Fruit fly (Drosophila melanogaster) Kc167 (cell line): ENCODE data around the gene CG6013.

Experiments
- Myc ChIP-seq: fragments of >200 bp; optimal IDR thresholded peaks from 2 replicates; lab custom pipeline; 2017; ENCODE audit warnings: missing external identifiers
- Sin3A ChIP-seq: fragments of >200 bp; optimal IDR thresholded peaks from 2 replicates; lab custom pipeline; 2018; ENCODE audit warnings: missing external identifiers
- h ChIP-seq: fragments of >200 bp; optimal IDR thresholded peaks from 3 replicates; lab custom pipeline; 2018; ENCODE audit warnings: missing external identifiers
- insv ChIP-seq: fragments of >200 bp; optimal IDR thresholded peaks from 3 replicates; lab custom pipeline; 2018; ENCODE audit warnings: missing external identifiers
- psq ChIP-seq: fragments of >200 bp; optimal IDR thresholded peaks from 2 replicates; lab custom pipeline; 2017; ENCODE audit warnings: missing external identifiers
- ttk ChIP-seq: sonication (Bioruptor generic); optimal IDR thresholded peaks from 2 replicates; lab custom pipeline; 2017; ENCODE audit warnings: missing external identifiers

Gene CG6013

DNA sequence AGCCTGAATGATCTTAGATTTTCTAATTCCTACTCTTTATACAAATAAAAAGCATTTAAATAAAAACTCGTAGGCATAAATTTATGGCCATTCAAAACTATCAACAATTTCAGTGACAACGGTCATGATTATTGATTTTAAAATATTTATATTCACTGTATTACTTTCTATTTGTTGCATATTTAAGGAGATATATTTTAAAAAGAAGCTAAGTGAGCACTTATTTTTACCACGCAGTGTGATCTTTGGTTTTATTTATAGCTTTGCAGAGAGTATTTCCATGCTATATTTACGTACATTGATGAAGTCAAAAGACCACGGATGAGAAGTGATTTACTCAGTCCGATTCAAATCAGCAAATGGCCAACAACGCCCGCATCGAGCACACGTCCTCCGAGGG is 6.5 kb upstream of the CG6013 start, which contains the start of gene CG14285:
TSS of gene CG14285 (plus strand) at position 339 of the 400 bp plus-strand sequence.
- TF ChIP-seq h (lab: Kevin White, UChicago) (no peak), Myc (no peak), ttk (lab: Kevin White, UChicago) (no peak), Sin3A (no peak), insv (lab: Kevin White, UChicago) (no peak), psq (lab: Kevin White, UChicago) (no peak)

DNA sequence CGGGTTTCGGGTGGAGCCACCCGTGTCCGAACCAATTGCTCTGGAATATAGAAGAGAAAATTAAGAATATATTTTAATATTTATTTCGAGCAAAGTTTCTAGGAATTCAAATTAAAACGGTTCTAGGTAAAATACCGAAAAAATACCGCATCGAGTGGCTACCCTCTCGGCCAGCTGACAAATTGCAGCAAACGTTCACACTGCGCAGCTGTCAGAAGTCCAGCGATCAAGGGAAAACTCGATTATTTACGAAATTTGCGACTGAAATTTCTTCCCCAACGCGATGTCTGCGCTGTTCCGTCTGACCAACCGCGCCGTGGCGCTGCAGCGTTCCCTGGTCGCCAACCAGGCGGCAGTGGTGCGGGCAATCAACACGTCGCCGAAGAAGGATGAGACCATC is 4.1 kb upstream of the CG6013 start, which contains the start of gene NP15.6:
TSS of gene NP15.6 (plus strand) at position 204 of the 400 bp plus-strand sequence.
- no peak for TF ChIP-seq insv (lab: Kevin White, UChicago)
- TF ChIP-seq Sin3A = no peak
- no peak for TF ChIP-seq h (lab: Kevin White, UChicago)
- no peak for TF ChIP-seq ttk (lab: Kevin White, UChicago)
- no peak for TF ChIP-seq Myc
- TF ChIP-seq psq (lab: Kevin White, UChicago) = no peak

DNA sequence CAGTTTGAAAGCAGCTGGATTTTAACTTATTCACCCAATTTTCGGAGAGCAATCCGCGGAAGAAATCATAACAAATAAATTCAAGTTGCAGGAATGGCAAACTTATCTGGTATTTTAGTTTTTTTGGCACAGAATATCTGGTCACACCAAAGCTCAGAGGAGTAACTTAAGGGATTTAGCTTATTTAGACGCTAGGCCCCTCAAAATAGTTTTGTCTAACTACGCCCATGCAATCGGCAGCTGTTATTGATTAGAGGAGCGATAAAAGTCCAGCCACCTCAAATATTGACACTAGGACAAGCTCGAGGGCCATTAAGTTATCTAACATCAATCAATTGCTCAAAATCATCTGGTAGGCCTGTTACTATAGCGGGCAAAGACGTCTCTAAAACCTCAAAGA is 2.5 kb upstream of the CG6013 start, which contains the start of the genes GatA and P5cr:
TSS of gene GatA (minus strand) at position 100 of the 400 bp plus-strand sequence.
TSS of gene P5cr (plus strand) at position 174 of the 400 bp plus-strand sequence.
- TF ChIP-seq Sin3A (no peak), ttk (lab: Kevin White, UChicago) (no peak), h (lab: Kevin White, UChicago) (no peak), insv (lab: Kevin White, UChicago) (no peak), psq (lab: Kevin White, UChicago) (no peak), Myc (no peak)

DNA sequence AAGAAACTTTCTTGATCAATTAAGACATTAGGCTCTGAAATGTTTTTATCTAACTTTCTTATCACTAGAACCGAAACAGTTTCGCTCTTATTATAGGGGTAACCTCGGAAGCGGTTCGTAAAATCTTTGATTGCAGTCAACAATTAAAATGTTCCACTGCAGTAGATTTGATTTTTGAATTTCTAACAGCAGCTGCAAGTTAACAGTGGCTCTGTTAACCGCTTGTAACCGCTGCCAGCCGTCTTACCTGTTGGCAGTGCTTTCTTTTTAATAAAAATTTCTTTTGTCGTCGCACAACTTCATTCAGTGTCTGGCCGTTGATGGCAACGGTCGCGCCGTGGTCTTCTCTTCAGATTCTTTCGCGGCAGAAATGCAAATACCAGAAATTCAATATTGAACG is 1.9 kb downstream of the CG6013 start, which contains the start of gene CG6026:
TSS of gene CG6026 (plus strand) at position 301 of the 400 bp plus-strand sequence.
- no peak for TF ChIP-seq Myc
- no peak for TF ChIP-seq h (lab: Kevin White, UChicago)
- TF ChIP-seq Sin3A = no peak
- no peak for TF ChIP-seq insv (lab: Kevin White, UChicago)
- TF ChIP-seq ttk (lab: Kevin White, UChicago) = no peak
- no peak for TF ChIP-seq psq (lab: Kevin White, UChicago)

DNA sequence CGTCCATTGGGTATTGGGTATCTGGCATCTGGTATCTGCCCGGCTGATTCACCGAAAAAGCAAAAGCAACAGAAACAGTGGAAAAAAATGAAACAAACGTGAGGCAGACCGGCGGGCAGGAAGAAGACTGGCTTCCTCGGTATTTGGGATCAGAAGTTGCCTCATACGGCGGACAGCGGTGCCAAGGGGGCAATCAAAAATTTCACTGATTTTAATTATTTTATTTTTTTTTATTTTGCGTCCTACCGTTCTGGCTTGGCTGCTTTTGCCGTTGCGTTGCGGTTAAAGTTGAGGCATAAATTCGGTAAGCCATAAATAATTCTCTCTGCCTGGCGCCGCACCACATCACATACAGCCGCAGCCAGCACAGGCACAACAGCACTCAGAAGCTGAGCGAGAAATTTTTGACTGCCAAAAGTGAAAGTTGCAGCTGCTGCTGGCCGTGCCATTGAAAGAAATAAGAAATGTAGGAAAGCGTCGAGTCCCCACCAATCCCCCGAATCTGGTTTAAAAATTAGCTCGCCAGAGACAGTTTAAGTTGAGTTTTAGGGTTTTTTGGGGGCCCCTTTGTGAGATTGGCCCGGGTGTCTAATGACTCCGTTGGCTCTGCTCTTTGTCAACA is 5.3 kb downstream of the CG6013 start:
- no peak for TF ChIP-seq Myc
- TF ChIP-seq psq (lab: Kevin White, UChicago) = no peak
- TF ChIP-seq ttk (lab: Kevin White, UChicago) = no peak
- TF ChIP-seq Sin3A = no peak
- TF ChIP-seq h (lab: Kevin White, UChicago) = no peak
- TF ChIP-seq insv (lab: Kevin White, UChicago) = no peak

DNA sequence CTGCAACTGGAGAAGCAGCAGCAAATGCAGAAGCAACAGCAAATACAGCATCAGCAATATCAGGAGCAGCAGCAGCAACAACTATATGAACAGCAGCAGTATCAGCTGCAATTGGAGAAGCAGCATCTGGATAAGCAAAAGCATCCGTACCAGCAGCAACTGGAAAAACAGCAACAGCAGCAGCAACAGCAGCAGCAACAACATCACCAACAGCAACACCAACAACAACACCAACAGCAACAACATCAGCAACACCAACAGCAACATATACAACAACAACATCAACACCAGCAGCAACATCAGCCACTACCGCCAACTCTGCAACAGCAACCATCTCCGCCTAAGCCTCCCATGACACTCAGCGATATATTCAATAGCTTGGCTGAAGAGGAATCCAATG is 9.4 kb downstream of the CG6013 start:
- TF ChIP-seq ttk (lab: Kevin White, UChicago) (no peak), psq (lab: Kevin White, UChicago) (no peak), Myc (no peak), Sin3A (no peak), h (lab: Kevin White, UChicago) (no peak), insv (lab: Kevin White, UChicago) (no peak)

DNA sequence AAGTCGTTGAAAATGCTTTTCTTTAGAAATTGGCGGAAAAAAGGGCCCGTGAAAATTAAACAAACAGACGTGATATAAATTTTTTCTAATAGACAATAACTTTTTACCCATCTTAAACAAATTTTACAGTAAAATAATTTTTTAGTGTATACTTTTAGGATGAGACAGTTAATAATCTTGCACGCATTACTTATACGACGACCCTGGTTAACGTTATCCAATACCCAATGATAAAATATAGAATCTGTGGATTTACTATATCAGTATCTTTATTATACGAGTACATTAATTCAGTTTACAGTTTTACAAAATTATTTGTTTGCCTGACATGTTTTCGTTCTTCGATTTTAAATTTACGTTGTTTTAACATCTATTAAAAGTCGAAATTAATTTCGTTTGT is 13.3 kb downstream of the CG6013 start:
- TF ChIP-seq Sin3A (no peak), psq (lab: Kevin White, UChicago) (no peak), Myc (no peak)

DNA sequence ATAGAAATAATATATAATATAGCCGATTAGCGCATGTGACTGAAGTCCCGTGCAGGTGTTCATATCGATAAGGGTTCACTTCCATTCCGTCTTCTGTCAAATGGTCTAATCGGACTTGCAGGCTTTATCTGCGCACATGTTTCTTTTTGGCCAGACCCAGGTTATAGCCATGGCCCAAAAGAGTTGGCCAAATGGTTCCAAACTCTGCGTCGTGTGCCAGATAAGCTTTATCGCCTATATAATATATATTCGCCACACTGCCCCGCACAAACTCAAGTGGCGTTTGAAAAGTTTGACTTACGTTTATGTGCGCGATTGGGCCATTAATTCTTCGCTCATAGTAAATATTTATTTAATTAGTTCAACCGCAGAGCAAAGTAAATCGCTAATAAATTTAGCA is 19.9 kb downstream of the CG6013 start:
- TF ChIP-seq h (lab: Kevin White, UChicago) (no peak), ttk (lab: Kevin White, UChicago) (no peak), psq (lab: Kevin White, UChicago) (no peak), Myc (no peak), Sin3A (no peak), insv (lab: Kevin White, UChicago) (no peak)

DNA sequence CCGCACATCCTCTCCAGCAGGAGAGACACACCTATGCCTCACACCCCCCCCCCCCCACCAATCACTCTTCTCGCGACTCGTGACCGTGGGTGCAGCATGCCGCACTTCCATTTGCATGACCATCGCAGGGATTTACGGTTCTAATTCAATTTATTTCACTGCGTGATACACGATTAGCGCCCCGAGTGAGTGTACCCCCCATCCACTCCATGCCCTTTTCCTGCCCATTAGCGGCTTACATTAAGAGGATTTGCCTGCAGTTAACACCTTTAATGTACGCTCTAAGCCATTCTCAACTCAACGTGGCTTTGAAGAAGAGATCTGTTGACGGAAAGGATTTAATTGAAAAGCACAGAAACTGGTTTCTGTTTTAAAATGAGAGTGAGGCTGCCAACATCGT is 21.2 kb downstream of the CG6013 start:
- TF ChIP-seq Myc = no peak
- no peak for TF ChIP-seq insv (lab: Kevin White, UChicago)
- TF ChIP-seq h (lab: Kevin White, UChicago) = no peak
- TF ChIP-seq Sin3A = no peak
- no peak for TF ChIP-seq ttk (lab: Kevin White, UChicago)
- no peak for TF ChIP-seq psq (lab: Kevin White, UChicago)

DNA sequence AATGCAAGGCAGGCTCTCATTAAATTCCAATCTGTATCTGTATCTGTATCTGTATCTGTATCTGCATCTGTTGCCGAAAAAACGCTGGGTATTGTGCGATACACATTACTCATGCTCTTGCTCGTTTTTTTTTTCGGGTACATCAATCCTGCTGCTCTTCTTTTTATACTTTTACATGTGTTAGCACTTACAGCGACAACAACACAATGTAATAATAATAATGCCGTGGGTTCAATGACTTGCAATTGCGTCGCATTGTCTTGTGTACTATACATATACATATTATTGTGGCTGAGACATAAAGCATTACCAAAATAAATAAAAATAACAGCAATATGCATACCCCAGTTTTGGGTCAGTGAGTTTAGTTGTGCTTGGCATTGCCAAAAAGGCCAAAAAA is 23.5 kb downstream of the CG6013 start:
- TF ChIP-seq h (lab: Kevin White, UChicago) (no peak), ttk (lab: Kevin White, UChicago) (no peak)

DNA sequence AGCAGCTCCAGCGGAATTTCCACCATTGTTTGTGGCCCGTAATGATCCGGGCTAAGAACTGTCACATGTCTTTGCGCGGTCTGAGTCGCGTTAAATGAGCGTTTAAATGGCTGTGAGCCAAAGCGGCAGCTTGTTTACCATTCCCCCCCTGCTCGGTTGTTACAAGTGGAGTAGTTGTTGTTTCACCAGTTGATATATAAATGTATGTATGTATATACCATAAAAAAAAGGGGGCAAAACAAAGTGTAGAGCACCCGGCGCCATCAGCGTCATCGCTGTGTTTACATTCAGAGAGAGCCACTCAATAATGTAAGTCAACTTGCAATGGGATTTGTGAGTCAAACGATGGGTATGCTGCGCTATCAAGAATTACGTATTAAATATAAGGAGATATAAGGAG is 25.6 kb downstream of the CG6013 start:
- no peak for TF ChIP-seq Sin3A

DNA sequence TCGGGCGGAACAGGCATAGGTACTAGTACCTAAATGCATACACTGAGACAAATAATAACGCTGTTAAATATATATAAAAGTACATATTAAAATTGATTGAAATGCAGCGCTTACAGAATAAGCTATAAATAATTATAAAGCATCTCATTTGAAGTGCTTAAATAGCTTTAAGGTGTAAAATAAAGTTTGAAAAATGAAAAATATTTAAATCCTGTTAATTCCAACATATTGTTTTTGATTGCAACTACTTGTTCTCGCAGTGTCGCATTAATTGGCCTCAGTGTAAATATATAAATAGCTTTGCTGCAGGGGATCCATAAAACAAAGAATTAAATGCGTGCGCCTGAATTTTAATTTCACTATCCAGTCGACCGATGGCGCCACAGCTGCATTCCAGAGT is 27.1 kb downstream of the CG6013 start:
- TF ChIP-seq h (lab: Kevin White, UChicago) = no peak
- no peak for TF ChIP-seq psq (lab: Kevin White, UChicago)
- TF ChIP-seq insv (lab: Kevin White, UChicago) = no peak
- TF ChIP-seq Sin3A = no peak
- TF ChIP-seq ttk (lab: Kevin White, UChicago) = no peak
- no peak for TF ChIP-seq Myc

DNA sequence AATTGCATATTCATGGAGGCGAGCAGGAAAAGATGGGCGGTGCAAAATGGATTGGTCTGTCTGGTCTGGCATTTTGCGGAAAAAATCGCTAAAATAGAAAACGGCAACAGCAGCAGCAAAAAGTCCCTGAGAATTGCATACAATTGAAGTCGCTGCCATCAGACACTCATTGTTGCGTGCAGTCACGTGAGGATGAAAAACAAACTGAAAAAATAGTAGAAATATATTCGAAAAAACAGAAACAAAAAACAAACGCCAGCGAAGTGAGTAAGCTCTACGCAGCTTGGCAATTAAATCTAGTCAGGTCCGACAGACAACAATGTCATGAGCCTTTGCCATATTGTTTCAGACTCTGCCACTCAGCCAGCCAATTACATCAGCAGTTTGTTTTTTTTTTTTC is 28.0 kb downstream of the CG6013 start:
- no peak for TF ChIP-seq Myc
